Worm (Caenorhabditis elegans) whole organism, L2 larva: ENCODE results near the gene E02C12.6.

ENCODE experiments used
- R02D3.7 ChIP-seq: fragments of 150-350 bp; optimal IDR thresholded peaks from 2 replicates; lab custom pipeline; 2014; ENCODE audit warnings: missing biosample characterization, missing genetic modification characterization
- ZK546.5 ChIP-seq: sonication (generic microtip); optimal IDR thresholded peaks from 2 replicates; lab custom pipeline; 2017; ENCODE audit warnings: missing biosample characterization, missing genetic modification characterization
- aly-2 ChIP-seq: fragments of 150-350 bp; optimal IDR thresholded peaks from 2 replicates; lab custom pipeline; 2014; ENCODE audit warnings: missing biosample characterization, missing genetic modification characterization
- ama-1 ChIP-seq: fragments of 150-350 bp; optimal IDR thresholded peaks from 2 replicates; lab custom pipeline; 2018; ENCODE audit warnings: inconsistent platforms
- ceh-82 ChIP-seq: fragments of 150-350 bp; optimal IDR thresholded peaks from 2 replicates; lab custom pipeline; 2014; ENCODE audit warnings: missing biosample characterization, missing genetic modification characterization
- egl-27 ChIP-seq: sonication (generic microtip); optimal IDR thresholded peaks from 3 replicates; lab custom pipeline; 2017; ENCODE audit warnings: missing biosample characterization, missing genetic modification reagents, missing genetic modification characterization
- elt-3 ChIP-seq: sonication (generic microtip); optimal IDR thresholded peaks from 2 replicates; lab custom pipeline; 2017; ENCODE audit warnings: missing biosample characterization, missing genetic modification characterization
- lin-11 ChIP-seq: fragments of 150-350 bp; sonication (generic microtip); optimal IDR thresholded peaks from 2 replicates; lab custom pipeline; 2014; ENCODE audit warnings: missing biosample characterization, missing genetic modification characterization, inconsistent platforms, mixed read lengths
- lsy-2 ChIP-seq, 2 experiments: fragments of 150-350 bp in 1 of 2; sonication (generic microtip) in 1 of 2; optimal IDR thresholded peaks; 2 replicates each; lab custom pipeline; 2014 to 2017; ENCODE audit warnings: missing biosample characterization in 2 of 2, missing genetic modification characterization in 2 of 2
- nhr-10 ChIP-seq: sonication (generic microtip); optimal IDR thresholded peaks from 2 replicates; lab custom pipeline; 2017; ENCODE audit warnings: missing biosample characterization, missing genetic modification characterization
- nhr-12 ChIP-seq: fragments of 150-350 bp; optimal IDR thresholded peaks from 2 replicates; lab custom pipeline; 2014; ENCODE audit warnings: missing biosample characterization, missing genetic modification characterization
- nhr-23 ChIP-seq: fragments of 150-350 bp; optimal IDR thresholded peaks from 2 replicates; lab custom pipeline; 2014; ENCODE audit warnings: missing biosample characterization, missing genetic modification reagents, missing genetic modification characterization
- snpc-4 ChIP-seq: fragments of 150-350 bp; optimal IDR thresholded peaks from 2 replicates; lab custom pipeline; 2014; ENCODE audit warnings: missing biosample characterization, missing genetic modification characterization
- unc-55 ChIP-seq: fragments of 150-350 bp; sonication (generic microtip); optimal IDR thresholded peaks from 3 replicates; lab custom pipeline; 2014; ENCODE audit warnings: missing biosample characterization, missing genetic modification reagents, missing genetic modification characterization

DNA sequence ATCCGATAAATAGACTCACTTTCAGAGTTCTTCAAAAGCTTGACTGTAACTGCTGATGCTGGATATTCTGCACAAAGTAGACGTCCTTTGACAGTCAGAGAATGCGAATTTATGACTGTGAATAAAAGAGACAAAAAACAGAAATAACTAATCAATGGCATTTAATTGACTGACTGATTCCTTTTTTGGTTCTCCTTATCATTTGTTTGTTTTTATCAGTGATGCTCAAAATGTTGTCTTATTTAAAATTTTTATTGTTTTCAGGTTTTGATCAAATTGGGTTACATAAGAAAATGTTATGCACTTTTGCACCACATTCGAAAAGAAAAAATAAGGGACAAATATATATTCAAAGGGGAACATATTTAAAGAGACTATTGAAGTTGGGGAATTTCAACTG lies 14.5 kb downstream of the E02C12.6 start, which contains the start of gene ttr-49:
- TF ChIP-seq ama-1 (lab: Kevin White, UChicago) (no peak), nhr-12 (tag; lab: Kevin White, UChicago) (no peak), ZK546.5 (tag; lab: Kevin White, UChicago) (no peak), nhr-23 (tag; lab: Kevin White, UChicago) (no peak), aly-2 (tag; lab: Kevin White, UChicago) (no peak), lsy-2 (tag; optimal IDR thresholded peaks at IDR 0.05; lab: Kevin White, UChicago) (no peak), R02D3.7 (no peak), nhr-10 (no peak), snpc-4 (no peak), elt-3 (no peak), ceh-82 (tag; lab: Kevin White, UChicago) (no peak), unc-55 (GFP tag; lab: Kevin White, UChicago) (no peak), egl-27 (tag; lab: Kevin White, UChicago) (no peak), lin-11 (tag; lab: Kevin White, UChicago) (no peak)
